Fruit fly (Drosophila melanogaster) whole organism, embryonic: Measurements from ENCODE around the gene CG2931.
A peak's percentile ranks its signal among the peaks of the same experiment; 100 is the strongest.

ENCODE experiments used
- Atf-2 ChIP-seq: fragments of 200-800 bp; sonication (Bioruptor generic); optimal IDR thresholded peaks from 2 replicates; lab custom pipeline; 2016; ENCODE audit warnings: missing biosample characterization, missing genetic modification characterization
- Atf6 ChIP-seq: fragments of 200-800 bp; sonication (Bioruptor generic); IDR thresholded peaks from 2 replicates; pipeline ENCODE4 v1.3.6; 2022; ENCODE audit warnings: missing biosample characterization, missing genetic modification characterization
- Bteb2 ChIP-seq: fragments of 200-800 bp; sonication (Bioruptor generic); optimal IDR thresholded peaks from 2 replicates; lab custom pipeline; 2016; ENCODE audit warnings: missing biosample characterization, missing genetic modification characterization
- CG10565 ChIP-seq: fragments of 200-800 bp; sonication (Bioruptor generic); optimal IDR thresholded peaks from 3 replicates; lab custom pipeline; 2016; ENCODE audit warnings: missing biosample characterization, mild to moderate bottlenecking, missing genetic modification characterization
- CG11504 ChIP-seq: fragments of 200-800 bp; sonication (Bioruptor generic); optimal IDR thresholded peaks from 3 replicates; lab custom pipeline; 2019; ENCODE audit warnings: missing biosample characterization, mild to moderate bottlenecking, missing genetic modification characterization, moderate library complexity
- CG12104 ChIP-seq: fragments of 200-800 bp; sonication (Bioruptor generic); optimal IDR thresholded peaks from 3 replicates; lab custom pipeline; 2016; ENCODE audit warnings: missing biosample characterization, missing genetic modification characterization
- CG12219 ChIP-seq: fragments of 200-800 bp; sonication (Bioruptor generic); optimal IDR thresholded peaks from 3 replicates; lab custom pipeline; 2018; ENCODE audit warnings: missing biosample characterization, mild to moderate bottlenecking, missing genetic modification characterization
- CG13424 ChIP-seq: fragments of 200-800 bp; sonication (Bioruptor generic); optimal IDR thresholded peaks from 2 replicates; lab custom pipeline; 2019; ENCODE audit warnings: missing biosample characterization, mild to moderate bottlenecking, missing genetic modification characterization, moderate library complexity
- CG14014 ChIP-seq: fragments of 200-800 bp; sonication (Bioruptor generic); IDR thresholded peaks from 2 replicates; pipeline ENCODE4 v1.3.6; 2022; ENCODE audit warnings: missing biosample characterization, missing genetic modification characterization
- CG14441 ChIP-seq: fragments of 200-800 bp; sonication (Bioruptor generic); IDR thresholded peaks from 2 replicates; pipeline ENCODE4 v1.3.6; 2022; ENCODE audit warnings: missing biosample characterization, missing genetic modification characterization
- CG14965 ChIP-seq: fragments of 200-800 bp; sonication (Bioruptor generic); optimal IDR thresholded peaks from 2 replicates; lab custom pipeline; 2016; ENCODE audit warnings: missing biosample characterization, missing genetic modification characterization, borderline replicate concordance
- CG18262 ChIP-seq: fragments of 200-800 bp; optimal IDR thresholded peaks from 3 replicates; lab custom pipeline; 2019; ENCODE audit warnings: missing biosample characterization, mild to moderate bottlenecking, missing genetic modification characterization, moderate library complexity
- CG2116 ChIP-seq: fragments of 200-800 bp; sonication (Bioruptor generic); optimal IDR thresholded peaks from 3 replicates; lab custom pipeline; 2018; ENCODE audit warnings: missing biosample characterization, mild to moderate bottlenecking, missing genetic modification characterization
- CG2202 ChIP-seq: fragments of 200-800 bp; sonication (Bioruptor generic); optimal IDR thresholded peaks from 2 replicates; lab custom pipeline; 2018; ENCODE audit warnings: missing biosample characterization, mild to moderate bottlenecking, missing genetic modification characterization
- CG32767 ChIP-seq: fragments of 200-800 bp; sonication (Bioruptor generic); IDR thresholded peaks from 2 replicates; pipeline ENCODE4 v1.3.6; 2022; ENCODE audit warnings: missing biosample characterization, missing genetic modification characterization
- CG32772 ChIP-seq: fragments of 200-800 bp; sonication (Bioruptor generic); IDR thresholded peaks from 2 replicates; pipeline ENCODE4 v1.3.6; 2022; ENCODE audit warnings: missing biosample characterization, missing genetic modification characterization
- CG3726 ChIP-seq: fragments of 200-800 bp; sonication (Bioruptor generic); IDR thresholded peaks from 3 replicates; pipeline ENCODE4, ENCODE4 v1.3.6; 2022; ENCODE audit warnings: missing biosample characterization, missing genetic modification characterization
- CG4328 ChIP-seq: fragments of 200-800 bp; sonication (Bioruptor generic); optimal IDR thresholded peaks from 3 replicates; lab custom pipeline; 2017; ENCODE audit warnings: missing biosample characterization, missing genetic modification reagents, missing genetic modification characterization
- CG43689 ChIP-seq: fragments of 200-800 bp; sonication (Bioruptor generic); IDR thresholded peaks from 2 replicates; pipeline ENCODE4 v1.3.6; 2022; ENCODE audit warnings: missing biosample characterization, missing genetic modification characterization
- CG4707 ChIP-seq: fragments of 200-800 bp; sonication (Bioruptor generic); optimal IDR thresholded peaks from 2 replicates; lab custom pipeline; 2018; ENCODE audit warnings: missing biosample characterization, mild to moderate bottlenecking, missing genetic modification characterization, moderate library complexity
- CG4854 ChIP-seq: fragments of 200-800 bp; sonication (Bioruptor generic); optimal IDR thresholded peaks from 2 replicates; lab custom pipeline; 2016; ENCODE audit warnings: missing biosample characterization, missing genetic modification characterization, inconsistent platforms
- CG6272 ChIP-seq: fragments of 200-800 bp; sonication (Bioruptor generic); IDR thresholded peaks from 2 replicates; pipeline ENCODE4 v1.3.6; 2022; ENCODE audit warnings: missing biosample characterization, missing genetic modification characterization
- CG7745 ChIP-seq: fragments of 200-800 bp; sonication (Bioruptor generic); optimal IDR thresholded peaks from 2 replicates; lab custom pipeline; 2018; ENCODE audit warnings: missing biosample characterization, mild to moderate bottlenecking, missing genetic modification characterization, moderate library complexity
- CG8388 ChIP-seq: fragments of 200-800 bp; sonication (Bioruptor generic); optimal IDR thresholded peaks from 2 replicates; lab custom pipeline; 2019; ENCODE audit warnings: missing biosample characterization, mild to moderate bottlenecking, missing genetic modification characterization, moderate library complexity
- CG9727 ChIP-seq: fragments of 200-800 bp; sonication (Bioruptor generic); optimal IDR thresholded peaks from 3 replicates; lab custom pipeline; 2017; ENCODE audit warnings: missing biosample characterization, mild to moderate bottlenecking, missing genetic modification characterization
- Ets65A ChIP-seq: fragments of 200-800 bp; sonication (Bioruptor generic); peaks from one replicate; lab custom pipeline; 2016; ENCODE audit warnings: missing biosample characterization, missing genetic modification characterization
- Hmr ChIP-seq: fragments of 200-800 bp; sonication (Bioruptor generic); optimal IDR thresholded peaks from 3 replicates; lab custom pipeline; 2017; ENCODE audit warnings: mild to moderate bottlenecking, missing biosample characterization, missing genetic modification reagents, missing genetic modification characterization
- Jarid2 ChIP-seq: fragments of 200-800 bp; sonication (Bioruptor generic); optimal IDR thresholded peaks from 3 replicates; lab custom pipeline; 2017; ENCODE audit warnings: mild to moderate bottlenecking, missing biosample characterization, missing genetic modification reagents, missing genetic modification characterization
- Lpt ChIP-seq: fragments of >200 bp; optimal IDR thresholded peaks from 2 replicates; lab custom pipeline; 2018; ENCODE audit warnings: missing biosample characterization, missing genetic modification characterization
- Nf-YC ChIP-seq: fragments of 200-800 bp; optimal IDR thresholded peaks from 3 replicates; lab custom pipeline; 2019; ENCODE audit warnings: missing biosample characterization, mild to moderate bottlenecking, missing genetic modification characterization, moderate library complexity
- Oli ChIP-seq: fragments of 200-800 bp; sonication (Bioruptor generic); optimal IDR thresholded peaks from 2 replicates; lab custom pipeline; 2018; ENCODE audit warnings: missing biosample characterization, mild to moderate bottlenecking, missing genetic modification characterization, moderate library complexity
- Ptx1 ChIP-seq: fragments of 200-800 bp; sonication (Bioruptor generic); IDR thresholded peaks from 2 replicates; pipeline ENCODE4 v1.3.6; 2022; ENCODE audit warnings: missing biosample characterization, missing genetic modification characterization
- TFAM ChIP-seq: fragments of 200-800 bp; sonication (Bioruptor generic); optimal IDR thresholded peaks from 2 replicates; lab custom pipeline; 2017; ENCODE audit warnings: missing biosample characterization, missing genetic modification characterization, inconsistent platforms
- Trl ChIP-seq, 3 experiments: fragments of >200 bp in 2 of 3; fragments of 200-800 bp in 1 of 3; sonication (Bioruptor generic) in 1 of 3; optimal IDR thresholded peaks; 2 replicates in 1 of 3; 3 replicates in 2 of 3; lab custom pipeline; 2016 to 2017; ENCODE audit warnings: missing biosample characterization in 1 of 3, missing genetic modification characterization in 1 of 3
- abd-A ChIP-seq: fragments of 200-800 bp; sonication (Bioruptor generic); optimal IDR thresholded peaks from 3 replicates; lab custom pipeline; 2019; ENCODE audit warnings: missing biosample characterization, mild to moderate bottlenecking, missing genetic modification characterization, moderate library complexity
- ara ChIP-seq: fragments of 200-800 bp; sonication (Bioruptor generic); IDR thresholded peaks from 2 replicates; pipeline ENCODE4 v1.3.6; 2022; ENCODE audit warnings: missing biosample characterization, missing genetic modification characterization
- chn ChIP-seq: fragments of 200-800 bp; sonication (Bioruptor generic); optimal IDR thresholded peaks from 2 replicates; lab custom pipeline; 2016; ENCODE audit warnings: missing biosample characterization, missing genetic modification characterization
- crc ChIP-seq: fragments of 200-800 bp; sonication (Bioruptor generic); optimal IDR thresholded peaks from 2 replicates; lab custom pipeline; 2016; ENCODE audit warnings: missing biosample characterization, missing genetic modification characterization
- cwo ChIP-seq: fragments of 200-800 bp; sonication (Bioruptor generic); optimal IDR thresholded peaks from 3 replicates; lab custom pipeline; 2017; ENCODE audit warnings: missing biosample characterization, missing genetic modification characterization, mild to moderate bottlenecking, moderate library complexity, missing genetic modification reagents
- emc ChIP-seq: fragments of 200-800 bp; sonication (Bioruptor generic); optimal IDR thresholded peaks from 2 replicates; lab custom pipeline; 2016; ENCODE audit warnings: missing biosample characterization, missing genetic modification characterization
- ewg ChIP-seq: fragments of 200-800 bp; sonication (Bioruptor generic); optimal IDR thresholded peaks from 3 replicates; lab custom pipeline; 2017; ENCODE audit warnings: mild to moderate bottlenecking, missing biosample characterization, missing genetic modification reagents, missing genetic modification characterization
- gt ChIP-seq: fragments of 200-800 bp; sonication (Bioruptor generic); IDR thresholded peaks from 2 replicates; pipeline ENCODE4 v1.3.6; 2022; ENCODE audit warnings: missing biosample characterization, missing genetic modification characterization
- jumu ChIP-seq: fragments of 200-800 bp; sonication (Bioruptor generic); optimal IDR thresholded peaks from 3 replicates; lab custom pipeline; 2016; ENCODE audit warnings: missing biosample characterization, missing genetic modification characterization
- kni ChIP-seq: fragments of 200-800 bp; sonication (Bioruptor generic); optimal IDR thresholded peaks from 3 replicates; lab custom pipeline; 2017; ENCODE audit warnings: mild to moderate bottlenecking, missing biosample characterization, missing genetic modification reagents, missing genetic modification characterization
- lbe ChIP-seq: fragments of 200-800 bp; sonication (Bioruptor generic); optimal IDR thresholded peaks from 2 replicates; lab custom pipeline; 2016; ENCODE audit warnings: missing biosample characterization, mild to moderate bottlenecking, missing genetic modification characterization
- onecut ChIP-seq: fragments of 200-800 bp; sonication (Bioruptor generic); IDR thresholded peaks from 2 replicates; pipeline ENCODE4 v1.3.6; 2022; ENCODE audit warnings: missing biosample characterization, missing genetic modification characterization
- salm ChIP-seq: fragments of 200-800 bp; sonication (Bioruptor generic); optimal IDR thresholded peaks from 2 replicates; lab custom pipeline; 2018; ENCODE audit warnings: missing biosample characterization, mild to moderate bottlenecking, missing genetic modification characterization
- sens ChIP-seq: fragments of 200-800 bp; sonication (Bioruptor generic); peaks from one replicate; lab custom pipeline; 2016; ENCODE audit warnings: missing biosample characterization, missing genetic modification characterization
- seq ChIP-seq: fragments of 200-800 bp; sonication (Bioruptor generic); IDR thresholded peaks from 2 replicates; pipeline ENCODE4 v1.3.6; 2022; ENCODE audit warnings: missing biosample characterization, missing genetic modification characterization
- stwl ChIP-seq: fragments of 200-800 bp; sonication (Bioruptor generic); optimal IDR thresholded peaks from 3 replicates; lab custom pipeline; 2018; ENCODE audit warnings: missing biosample characterization, mild to moderate bottlenecking, missing genetic modification characterization, moderate library complexity
- yki ChIP-seq: fragments of >200 bp; optimal IDR thresholded peaks from 3 replicates; lab custom pipeline; 2018

CG2931 gene

DNA sequence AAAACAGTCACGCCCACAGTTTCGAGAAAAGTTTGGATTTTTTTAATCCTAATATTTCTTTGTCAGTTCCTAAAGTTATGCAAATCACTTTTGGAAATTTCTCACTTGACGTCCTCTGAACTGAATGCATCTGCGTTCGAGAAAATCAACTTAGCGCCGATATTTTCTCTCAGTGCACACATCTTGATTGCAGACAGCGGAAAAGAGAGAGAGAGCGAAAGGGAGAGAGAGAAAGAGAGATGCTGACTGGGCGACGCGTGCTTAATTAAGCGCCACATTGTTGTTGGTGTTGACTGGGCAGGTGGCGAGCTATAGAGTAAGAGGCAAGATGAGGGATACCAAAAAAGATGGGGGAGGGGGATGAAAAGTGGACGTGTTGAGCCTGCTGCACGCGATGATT lies 49.8 kb downstream of the CG2931 start (continued):
- TF ChIP-seq CG4854 (GFP tag; lab: Kevin White, UChicago), result no peak
- peak; percentile 85 for TF ChIP-seq CG7745
- TF ChIP-seq CG32772 (GFP tag; lab: Robert Waterston, UW), result 0 out of 2 replicates have a peak, but pooled peaks have one; percentile 46
- no peak for TF ChIP-seq kni (GFP tag; lab: Kevin White, UChicago)
- no peak for TF ChIP-seq stwl (tag; lab: Kevin White, UChicago)
- 0 out of 2 replicates have a peak, but pooled peaks have one; percentile 18 for TF ChIP-seq Atf6
- no peak for TF ChIP-seq CG12219
- peak; percentile 6 for TF ChIP-seq salm (tag; lab: Kevin White, UChicago)
- TF ChIP-seq Bteb2, result peak; percentile 22
- peak; percentile 59 for TF ChIP-seq CG8388 (GFP tag; lab: Kevin White, UChicago)
- TF ChIP-seq CG4707 (GFP tag; lab: Kevin White, UChicago), result peak; percentile 2
- no peak for TF ChIP-seq CG32767 (GFP tag; lab: Robert Waterston, UW)
- TF ChIP-seq Atf-2 (GFP tag; lab: Kevin White, UChicago), result peak; percentile 44
- TF ChIP-seq CG6272 (GFP tag; lab: Robert Waterston, UW), result no peak
- no peak for TF ChIP-seq CG3726
- TF ChIP-seq chn (GFP tag; lab: Kevin White, UChicago), result peak; percentile 60
- TF ChIP-seq yki, result no peak
- no peak for TF ChIP-seq Nf-YC (tag; lab: Kevin White, UChicago)
- no peak for TF ChIP-seq CG4328 (GFP tag; lab: Kevin White, UChicago)
- TF ChIP-seq cwo (GFP tag; lab: Kevin White, UChicago), result no peak
- peak; percentile 2 for TF ChIP-seq Hmr (GFP tag; lab: Kevin White, UChicago)
- peak; percentile 54 for TF ChIP-seq CG13424 (tag; lab: Kevin White, UChicago)
- TF ChIP-seq CG9727, result peak; percentile 35
- TF ChIP-seq Oli (tag; lab: Kevin White, UChicago), result peak; percentile 67
- no peak for TF ChIP-seq Lpt (GFP tag; lab: Kevin White, UChicago)
- peak; percentile 61 for TF ChIP-seq CG11504 (tag; lab: Kevin White, UChicago)
- no peak for TF ChIP-seq CG10565 (GFP tag; lab: Kevin White, UChicago)
- TF ChIP-seq Trl (optimal IDR thresholded peaks at IDR 0.05; lab: Kevin White, UChicago), result peak; percentile 18 to 56
- peak; percentile 52 for TF ChIP-seq Trl (GFP tag; optimal IDR thresholded peaks at IDR 0.05; lab: Kevin White, UChicago)
- 0 out of 2 replicates have a peak, but pooled peaks have one; percentile 37 for TF ChIP-seq CG14014 (GFP tag; lab: Robert Waterston, UW)
- TF ChIP-seq seq, result no peak
- TF ChIP-seq lbe (GFP tag; lab: Kevin White, UChicago), result no peak
- TF ChIP-seq CG2116 (GFP tag; lab: Kevin White, UChicago), result no peak
- 0 out of 2 replicates have a peak, but pooled peaks have one; percentile 8 for TF ChIP-seq ara (GFP tag; lab: Robert Waterston, UW)
- TF ChIP-seq abd-A, result no peak
- TF ChIP-seq Ets65A (GFP tag; lab: Kevin White, UChicago), result peak; percentile 89
- TF ChIP-seq CG14965 (GFP tag; lab: Kevin White, UChicago), result no peak
- peak; percentile 53 for TF ChIP-seq Ptx1 (GFP tag; lab: Robert Waterston, UW)
- peak; percentile 87 for TF ChIP-seq sens (GFP tag; lab: Kevin White, UChicago)
- peak; percentile 40 for TF ChIP-seq jumu
- peak; percentile 19 for TF ChIP-seq crc (GFP tag; lab: Kevin White, UChicago)
- TF ChIP-seq TFAM (GFP tag; lab: Kevin White, UChicago), result no peak
- peak; percentile 46 for TF ChIP-seq onecut (GFP tag; lab: Robert Waterston, UW)
- TF ChIP-seq CG14441 (GFP tag; lab: Robert Waterston, UW), result no peak
- TF ChIP-seq CG43689 (GFP tag; lab: Robert Waterston, UW), result no peak
- peak; percentile 72 for TF ChIP-seq CG18262
- TF ChIP-seq CG12104 (GFP tag; lab: Kevin White, UChicago), result peak; percentile 0
- peak; percentile 19 for TF ChIP-seq Jarid2
- TF ChIP-seq CG2202 (tag; lab: Kevin White, UChicago), result peak; percentile 36
- peak; percentile 30 for TF ChIP-seq ewg (GFP tag; lab: Kevin White, UChicago)
- no peak for TF ChIP-seq emc (GFP tag; lab: Kevin White, UChicago)
- no peak for TF ChIP-seq gt (GFP tag; lab: Robert Waterston, UW)
